Fruit fly (Drosophila melanogaster) whole organism, embryonic: ENCODE data around the gene sdk.

Source experiments
- Ada2b ChIP-seq: fragments of 200-800 bp; sonication (Bioruptor generic); IDR thresholded peaks from 2 replicates; pipeline ENCODE4 v1.3.6; 2022; ENCODE audit warnings: missing biosample characterization, missing genetic modification characterization
- B-H2 ChIP-seq: fragments of 200-800 bp; sonication (Bioruptor generic); optimal IDR thresholded peaks from 2 replicates; lab custom pipeline; 2018; ENCODE audit warnings: missing biosample characterization, mild to moderate bottlenecking, missing genetic modification characterization
- CG10274 ChIP-seq: fragments of 200-800 bp; sonication (Bioruptor generic); optimal IDR thresholded peaks from 3 replicates; lab custom pipeline; 2017; ENCODE audit warnings: missing biosample characterization, mild to moderate bottlenecking, missing genetic modification characterization
- CG10431 ChIP-seq: fragments of 200-800 bp; sonication (Bioruptor generic); optimal IDR thresholded peaks from 3 replicates; lab custom pipeline; 2018; ENCODE audit warnings: missing biosample characterization, mild to moderate bottlenecking, missing genetic modification characterization
- CG11247 ChIP-seq: fragments of 200-800 bp; sonication (Bioruptor generic); IDR thresholded peaks from 2 replicates; pipeline ENCODE4 v1.3.6; 2022; ENCODE audit warnings: missing biosample characterization, missing genetic modification characterization
- CG12219 ChIP-seq: fragments of 200-800 bp; sonication (Bioruptor generic); optimal IDR thresholded peaks from 3 replicates; lab custom pipeline; 2018; ENCODE audit warnings: missing biosample characterization, mild to moderate bottlenecking, missing genetic modification characterization
- CG12942 ChIP-seq: fragments of 200-800 bp; sonication (Bioruptor generic); optimal IDR thresholded peaks from 3 replicates; lab custom pipeline; 2016; ENCODE audit warnings: missing biosample characterization, missing genetic modification characterization
- CG13296 ChIP-seq: fragments of 200-800 bp; sonication (Bioruptor generic); optimal IDR thresholded peaks from 3 replicates; lab custom pipeline; 2018; ENCODE audit warnings: missing biosample characterization, mild to moderate bottlenecking, missing genetic modification characterization
- CG14667 ChIP-seq: fragments of 200-800 bp; sonication (Bioruptor generic); IDR thresholded peaks from 2 replicates; pipeline ENCODE4 v1.3.6; 2022; ENCODE audit warnings: missing biosample characterization, missing genetic modification characterization
- CG18764 ChIP-seq: fragments of 200-800 bp; sonication (Bioruptor generic); optimal IDR thresholded peaks from 3 replicates; lab custom pipeline; 2016; ENCODE audit warnings: missing biosample characterization, missing genetic modification characterization
- CG30020 ChIP-seq: fragments of 200-800 bp; optimal IDR thresholded peaks from 2 replicates; lab custom pipeline; 2019; ENCODE audit warnings: missing biosample characterization, mild to moderate bottlenecking, missing genetic modification characterization, moderate library complexity
- CG31224 ChIP-seq: fragments of 200-800 bp; sonication (Bioruptor generic); IDR thresholded peaks from 2 replicates; pipeline ENCODE4 v1.3.6; 2022; ENCODE audit warnings: missing biosample characterization, missing genetic modification characterization
- CG6791 ChIP-seq: fragments of 200-800 bp; sonication (Bioruptor generic); IDR thresholded peaks from 3 replicates; pipeline ENCODE4 v1.3.6; 2022; ENCODE audit warnings: missing biosample characterization, missing genetic modification characterization; ENCODE audit not compliant: partially characterized antibody
- CG6854 ChIP-seq: fragments of 200-800 bp; sonication (Bioruptor generic); optimal IDR thresholded peaks from 3 replicates; lab custom pipeline; 2017; ENCODE audit warnings: missing biosample characterization, mild to moderate bottlenecking, missing genetic modification characterization
- CG7357 ChIP-seq: fragments of 200-800 bp; sonication (Bioruptor generic); IDR thresholded peaks from 3 replicates; pipeline ENCODE4 v1.3.6; 2022; ENCODE audit warnings: missing biosample characterization, missing genetic modification characterization
- CG9215 ChIP-seq: fragments of 200-800 bp; sonication (Bioruptor generic); IDR thresholded peaks from 2 replicates; pipeline ENCODE4 v1.3.6; 2022; ENCODE audit warnings: missing biosample characterization, missing genetic modification characterization
- Dip3 ChIP-seq: fragments of 200-800 bp; sonication (Bioruptor generic); optimal IDR thresholded peaks from 3 replicates; lab custom pipeline; 2016; ENCODE audit warnings: missing biosample characterization, missing genetic modification characterization
- Dref ChIP-seq: fragments of 200-800 bp; sonication (Bioruptor generic); IDR thresholded peaks from 2 replicates; pipeline ENCODE4 v1.3.6; 2022; ENCODE audit warnings: missing biosample characterization, missing genetic modification characterization
- ERR ChIP-seq: fragments of 200-800 bp; sonication (Bioruptor generic); optimal IDR thresholded peaks from 2 replicates; lab custom pipeline; 2016; ENCODE audit warnings: missing biosample characterization, missing genetic modification characterization
- HHEX ChIP-seq: fragments of 200-800 bp; sonication (Bioruptor generic); optimal IDR thresholded peaks from 3 replicates; lab custom pipeline; 2017; ENCODE audit warnings: missing biosample characterization, mild to moderate bottlenecking, missing genetic modification characterization, missing genetic modification reagents
- HmgZ ChIP-seq: fragments of 200-800 bp; sonication (Bioruptor generic); optimal IDR thresholded peaks from 2 replicates; lab custom pipeline; 2018; ENCODE audit warnings: missing biosample characterization, mild to moderate bottlenecking, missing genetic modification characterization
- Lhr ChIP-seq: fragments of 200-800 bp; sonication (Bioruptor generic); optimal IDR thresholded peaks from 3 replicates; lab custom pipeline; 2017; ENCODE audit warnings: mild to moderate bottlenecking, missing biosample characterization, missing genetic modification reagents, missing genetic modification characterization
- Ravus ChIP-seq: fragments of 200-800 bp; sonication (Bioruptor generic); IDR thresholded peaks from 2 replicates; pipeline ENCODE4 v1.3.6; 2022; ENCODE audit warnings: missing biosample characterization, missing genetic modification characterization
- TFAM ChIP-seq: fragments of 200-800 bp; sonication (Bioruptor generic); optimal IDR thresholded peaks from 2 replicates; lab custom pipeline; 2017; ENCODE audit warnings: missing biosample characterization, missing genetic modification characterization, inconsistent platforms
- Usf ChIP-seq: fragments of 200-800 bp; sonication (Bioruptor generic); optimal IDR thresholded peaks from 2 replicates; lab custom pipeline; 2017; ENCODE audit warnings: missing genotype, missing biosample characterization, missing genetic modification characterization
- br ChIP-seq: fragments of >200 bp; optimal IDR thresholded peaks from 2 replicates; lab custom pipeline; 2017
- btn ChIP-seq: fragments of 200-800 bp; sonication (Bioruptor generic); optimal IDR thresholded peaks from 2 replicates; lab custom pipeline; 2016; ENCODE audit warnings: missing biosample characterization, missing genetic modification characterization
- corto ChIP-seq: fragments of 200-800 bp; sonication (Bioruptor generic); optimal IDR thresholded peaks from 2 replicates; lab custom pipeline; 2016; ENCODE audit warnings: missing biosample characterization, mild to moderate bottlenecking, missing genetic modification characterization, moderate library complexity
- cwo ChIP-seq: fragments of 200-800 bp; sonication (Bioruptor generic); optimal IDR thresholded peaks from 3 replicates; lab custom pipeline; 2017; ENCODE audit warnings: missing biosample characterization, missing genetic modification characterization, mild to moderate bottlenecking, moderate library complexity, missing genetic modification reagents
- dmrt11E ChIP-seq: fragments of 200-800 bp; sonication (Bioruptor generic); optimal IDR thresholded peaks from 3 replicates; lab custom pipeline; 2018; ENCODE audit warnings: missing biosample characterization, mild to moderate bottlenecking, missing genetic modification characterization, moderate library complexity
- fd96Cb ChIP-seq: fragments of 200-800 bp; sonication (Bioruptor generic); optimal IDR thresholded peaks from 2 replicates; lab custom pipeline; 2018; ENCODE audit warnings: missing biosample characterization, mild to moderate bottlenecking, missing genetic modification characterization, moderate library complexity
- grau ChIP-seq: fragments of 200-800 bp; optimal IDR thresholded peaks from 3 replicates; lab custom pipeline; 2019; ENCODE audit warnings: missing biosample characterization, mild to moderate bottlenecking, missing genetic modification characterization, moderate library complexity
- gro ChIP-seq: fragments of 200-800 bp; sonication (Bioruptor generic); optimal IDR thresholded peaks from 2 replicates; lab custom pipeline; 2016; ENCODE audit warnings: missing biosample characterization, missing genetic modification characterization
- hkb ChIP-seq, 2 experiments: fragments of 200-800 bp in 1 of 2; fragments of >200 bp in 1 of 2; sonication (Bioruptor generic) in 1 of 2; IDR thresholded peaks in 1 of 2; optimal IDR thresholded peaks in 1 of 2; 2 replicates each; pipeline versions ENCODE4 v1.3.6 to Lab custom; 2017 to 2022; ENCODE audit warnings: missing biosample characterization in 1 of 2, missing genetic modification characterization in 1 of 2
- kay ChIP-seq: fragments of 200-800 bp; sonication (Bioruptor generic); optimal IDR thresholded peaks from 2 replicates; lab custom pipeline; 2016; ENCODE audit warnings: missing biosample characterization, missing genetic modification characterization
- knrl ChIP-seq: fragments of 200-800 bp; sonication (Bioruptor generic); IDR thresholded peaks from 3 replicates; pipeline ENCODE4 v1.3.6; 2022; ENCODE audit warnings: missing biosample characterization, missing genetic modification characterization; ENCODE audit not compliant: partially characterized antibody
- lbe ChIP-seq: fragments of 200-800 bp; sonication (Bioruptor generic); optimal IDR thresholded peaks from 2 replicates; lab custom pipeline; 2016; ENCODE audit warnings: missing biosample characterization, mild to moderate bottlenecking, missing genetic modification characterization
- lmd ChIP-seq: fragments of 200-800 bp; sonication (Bioruptor generic); IDR thresholded peaks from 2 replicates; pipeline ENCODE4 v1.3.6; 2022; ENCODE audit warnings: missing biosample characterization, missing genetic modification characterization
- maf-S ChIP-seq: fragments of 200-800 bp; sonication (Bioruptor generic); optimal IDR thresholded peaks from 2 replicates; lab custom pipeline; 2016; ENCODE audit warnings: missing biosample characterization, missing genetic modification characterization
- otp ChIP-seq: fragments of 200-800 bp; sonication (Bioruptor generic); IDR thresholded peaks from 3 replicates; pipeline ENCODE4, ENCODE4 v1.3.6; 2022; ENCODE audit warnings: missing biosample characterization, missing genetic modification characterization
- pnt ChIP-seq: fragments of 200-800 bp; sonication (Bioruptor generic); optimal IDR thresholded peaks from 3 replicates; lab custom pipeline; 2016; ENCODE audit warnings: missing biosample characterization, missing genetic modification characterization
- pum ChIP-seq: fragments of 200-800 bp; sonication (Bioruptor generic); optimal IDR thresholded peaks from 2 replicates; lab custom pipeline; 2016; ENCODE audit warnings: missing biosample characterization, missing genetic modification characterization
- repo ChIP-seq: fragments of 200-800 bp; sonication (Bioruptor generic); optimal IDR thresholded peaks from 2 replicates; lab custom pipeline; 2016; ENCODE audit warnings: missing biosample characterization, missing genetic modification characterization
- row ChIP-seq: fragments of 200-800 bp; sonication (Bioruptor generic); IDR thresholded peaks from 3 replicates; pipeline ENCODE4 v1.3.6; 2022; ENCODE audit warnings: missing biosample characterization, missing genetic modification characterization
- sna ChIP-seq: fragments of 200-800 bp; sonication (Bioruptor generic); IDR thresholded peaks from 2 replicates; pipeline ENCODE4 v1.3.6; 2022; ENCODE audit warnings: missing biosample characterization, missing genetic modification characterization; ENCODE audit not compliant: partially characterized antibody
- ssp ChIP-seq: fragments of 200-800 bp; sonication (Bioruptor generic); IDR thresholded peaks from 2 replicates; pipeline ENCODE4 v1.3.6; 2022; ENCODE audit warnings: missing biosample characterization, missing genetic modification characterization
- tap ChIP-seq: fragments of 200-800 bp; optimal IDR thresholded peaks from 3 replicates; lab custom pipeline; 2019; ENCODE audit warnings: missing biosample characterization, mild to moderate bottlenecking, missing genetic modification characterization, moderate library complexity
- tio ChIP-seq: fragments of 200-800 bp; sonication (Bioruptor generic); optimal IDR thresholded peaks from 2 replicates; lab custom pipeline; 2017; ENCODE audit warnings: missing biosample characterization, missing genetic modification characterization, inconsistent platforms
- trh ChIP-seq: fragments of 200-800 bp; sonication (Bioruptor generic); optimal IDR thresholded peaks from 2 replicates; lab custom pipeline; 2016; ENCODE audit warnings: missing biosample characterization, missing genetic modification characterization
- unpg ChIP-seq: fragments of 200-800 bp; sonication (Bioruptor generic); optimal IDR thresholded peaks from 3 replicates; lab custom pipeline; 2018; ENCODE audit warnings: missing biosample characterization, mild to moderate bottlenecking, missing genetic modification characterization, moderate library complexity
- wor ChIP-seq: fragments of 200-800 bp; sonication (Bioruptor generic); IDR thresholded peaks from 2 replicates; pipeline ENCODE4 v1.3.6; 2022; ENCODE audit warnings: missing biosample characterization, missing genetic modification characterization

Gene sdk

dm6 chrX:769639-770124, 83.0 kb downstream of the sdk start, which contains the start of gene fz3 (continued):
- no peak for TF ChIP-seq pum
- 0 out of 2 replicates have a peak, but pooled peaks have one; percentile 16 for TF ChIP-seq CG11247 (GFP tag; lab: Robert Waterston, UW)
- TF ChIP-seq repo (GFP tag; lab: Kevin White, UChicago) = no peak
- TF ChIP-seq row (GFP tag; lab: Robert Waterston, UW) = peak; percentile 33; the same call in 1 of the 3 replicates
- TF ChIP-seq btn (GFP tag; lab: Kevin White, UChicago) = no peak
- TF ChIP-seq otp (GFP tag; lab: Robert Waterston, UW) = 0 out of 3 replicates have a peak, but pooled peaks have one; percentile 22
- TF ChIP-seq HHEX (GFP tag; lab: Kevin White, UChicago) = no peak
- no peak for TF ChIP-seq CG18764 (GFP tag; lab: Kevin White, UChicago)
- no peak for TF ChIP-seq fd96Cb
- no peak for TF ChIP-seq Ada2b (GFP tag; lab: Robert Waterston, UW)
- TF ChIP-seq tio (GFP tag; lab: Kevin White, UChicago) = no peak
- TF ChIP-seq kay = no peak
- no peak for TF ChIP-seq CG9215
- no peak for TF ChIP-seq Dip3 (GFP tag; lab: Kevin White, UChicago)
- no peak for TF ChIP-seq CG10274 (GFP tag; lab: Kevin White, UChicago)
- peak; percentile 67 for TF ChIP-seq lbe (GFP tag; lab: Kevin White, UChicago)
- no peak for TF ChIP-seq CG10431 (GFP tag; lab: Kevin White, UChicago)
- TF ChIP-seq knrl (GFP tag; lab: Robert Waterston, UW) = peak; percentile 81
- TF ChIP-seq CG31224 (GFP tag; lab: Robert Waterston, UW) = peak; percentile 23; the same call in 1 of the 2 replicates
- peak; percentile 41 for TF ChIP-seq HmgZ
- peak; percentile 51 for TF ChIP-seq corto
- TF ChIP-seq gro (GFP tag; lab: Kevin White, UChicago) = no peak
- TF ChIP-seq CG12942 (GFP tag; lab: Kevin White, UChicago) = no peak
- peak; percentile 84 for TF ChIP-seq Dref (GFP tag; lab: Robert Waterston, UW)
- no peak for TF ChIP-seq hkb (optimal IDR thresholded peaks at IDR 0.05; lab: Kevin White, UChicago)
- TF ChIP-seq hkb (GFP tag; IDR thresholded peaks at IDR 0.05; lab: Robert Waterston, UW) = 0 out of 2 replicates have a peak, but pooled peaks have one; percentile 16
- TF ChIP-seq wor (GFP tag; lab: Robert Waterston, UW) = no peak
- TF ChIP-seq tap (tag; lab: Kevin White, UChicago) = no peak
- no peak for TF ChIP-seq Lhr (GFP tag; lab: Kevin White, UChicago)
- TF ChIP-seq lmd = no peak
- no peak for TF ChIP-seq CG14667 (GFP tag; lab: Robert Waterston, UW)
- peak; percentile 24 for TF ChIP-seq dmrt11E (tag; lab: Kevin White, UChicago)
- TF ChIP-seq CG7357 (GFP tag; lab: Robert Waterston, UW) = no peak
- TF ChIP-seq sna (GFP tag; lab: Robert Waterston, UW) = peak; percentile 87
- peak; percentile 9 for TF ChIP-seq CG13296 (GFP tag; lab: Kevin White, UChicago)
- TF ChIP-seq grau (tag; lab: Kevin White, UChicago) = peak; percentile 22
- no peak for TF ChIP-seq trh (GFP tag; lab: Kevin White, UChicago)
- TF ChIP-seq CG6854 (GFP tag; lab: Kevin White, UChicago) = no peak
- TF ChIP-seq CG12219 (GFP tag; lab: Kevin White, UChicago) = no peak
- no peak for TF ChIP-seq maf-S (GFP tag; lab: Kevin White, UChicago)
- TF ChIP-seq cwo = no peak
- TF ChIP-seq Ravus (GFP tag; lab: Robert Waterston, UW) = no peak
- no peak for TF ChIP-seq br (lab: Kevin White, UChicago)
- TF ChIP-seq CG30020 (tag; lab: Kevin White, UChicago) = no peak
- TF ChIP-seq CG6791 (GFP tag; lab: Robert Waterston, UW) = peak; percentile 93
- TF ChIP-seq unpg (GFP tag; lab: Kevin White, UChicago) = peak; percentile 41
- no peak for TF ChIP-seq Usf (GFP tag; lab: Kevin White, UChicago)
- peak; percentile 32 for TF ChIP-seq B-H2 (GFP tag; lab: Kevin White, UChicago)
- no peak for TF ChIP-seq ERR (GFP tag; lab: Kevin White, UChicago)
- TF ChIP-seq TFAM (GFP tag; lab: Kevin White, UChicago) = no peak
- TF ChIP-seq pnt (GFP tag; lab: Kevin White, UChicago) = no peak
- no peak for TF ChIP-seq ssp (GFP tag; lab: Robert Waterston, UW)
